Worm (Caenorhabditis elegans): Measurements from ENCODE around the gene C18D11.3.

Gene C18D11.3

DNA sequence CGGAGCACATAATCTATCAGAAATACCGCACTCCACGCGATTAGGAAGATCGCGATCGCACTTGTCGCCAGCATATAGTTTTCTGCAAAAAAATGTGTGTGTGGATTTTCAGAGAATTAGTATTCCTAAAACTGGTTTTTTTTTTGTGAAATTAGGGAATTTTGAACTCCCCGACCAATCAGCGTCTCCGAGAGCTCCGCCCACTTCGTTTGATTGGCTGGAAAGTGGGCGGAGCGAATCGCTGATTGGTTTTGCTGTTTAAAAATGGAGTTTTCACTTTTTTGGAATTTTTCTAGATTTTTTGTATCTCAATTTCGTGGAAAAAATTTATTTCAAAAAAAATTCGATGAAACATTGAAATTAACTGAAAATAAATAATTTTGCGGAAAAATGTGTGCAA is 37.9 kb downstream of the C18D11.3 start:
- TF ChIP-seq him-1 (tag; optimal IDR thresholded peaks at IDR 0.05) (no peak), dao-5 (tag; optimal IDR thresholded peaks at IDR 0.05) (no peak), W03F9.2 (tag; optimal IDR thresholded peaks at IDR 0.05) (no peak)

DNA sequence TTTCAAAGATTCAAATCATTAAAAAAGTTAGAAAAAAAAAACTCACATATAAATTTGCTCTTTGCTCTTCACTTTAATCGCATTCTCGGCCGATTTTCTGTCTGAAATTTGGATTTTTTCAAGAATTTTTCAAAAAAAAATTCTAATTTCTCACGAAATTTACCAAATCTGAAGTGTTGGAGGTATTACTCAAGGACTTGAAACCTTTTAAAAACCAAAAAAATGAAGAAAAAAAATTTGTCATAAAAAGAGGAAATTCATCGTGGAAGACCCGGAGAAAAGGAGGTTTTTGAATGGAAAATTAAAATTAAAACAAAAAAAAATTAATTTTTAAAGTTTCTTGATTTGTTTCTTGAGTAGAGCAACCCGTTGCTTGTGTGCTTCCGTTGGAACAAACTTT is 38.9 kb downstream of the C18D11.3 start, which contains the start of gene Y56A3A.2:
Gene Y56A3A.2 (minus strand): TSS at position 101 of the 400 bp plus-strand sequence.
- TF ChIP-seq him-1 (tag; optimal IDR thresholded peaks at IDR 0.05), result no peak
- TF ChIP-seq W03F9.2 (tag; optimal IDR thresholded peaks at IDR 0.05), result no peak
- TF ChIP-seq dao-5 (tag; optimal IDR thresholded peaks at IDR 0.05), result no peak

DNA sequence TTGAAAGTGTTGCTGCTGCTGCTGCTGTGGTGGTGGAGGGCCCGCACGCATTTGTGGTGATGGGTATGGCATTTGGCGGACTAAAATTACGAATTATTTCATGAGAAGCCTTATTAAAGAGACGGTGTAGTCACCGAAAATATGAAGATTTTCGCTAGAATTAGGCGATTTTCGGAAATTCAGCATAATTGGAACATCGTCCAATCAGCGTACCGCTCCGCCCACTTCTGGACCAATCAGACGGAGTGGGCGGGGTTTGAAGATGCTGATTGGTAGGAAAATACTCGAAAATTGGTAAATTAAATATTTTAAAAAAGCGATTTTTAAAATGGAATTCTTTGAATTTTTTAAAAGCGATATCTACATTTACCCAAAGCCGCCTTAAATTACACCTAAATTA is 42.9 kb downstream of the C18D11.3 start:
- no peak for TF ChIP-seq dao-5 (tag; optimal IDR thresholded peaks at IDR 0.05)
- TF ChIP-seq W03F9.2 (tag; optimal IDR thresholded peaks at IDR 0.05), result no peak
- TF ChIP-seq him-1 (tag; optimal IDR thresholded peaks at IDR 0.05), result no peak

DNA sequence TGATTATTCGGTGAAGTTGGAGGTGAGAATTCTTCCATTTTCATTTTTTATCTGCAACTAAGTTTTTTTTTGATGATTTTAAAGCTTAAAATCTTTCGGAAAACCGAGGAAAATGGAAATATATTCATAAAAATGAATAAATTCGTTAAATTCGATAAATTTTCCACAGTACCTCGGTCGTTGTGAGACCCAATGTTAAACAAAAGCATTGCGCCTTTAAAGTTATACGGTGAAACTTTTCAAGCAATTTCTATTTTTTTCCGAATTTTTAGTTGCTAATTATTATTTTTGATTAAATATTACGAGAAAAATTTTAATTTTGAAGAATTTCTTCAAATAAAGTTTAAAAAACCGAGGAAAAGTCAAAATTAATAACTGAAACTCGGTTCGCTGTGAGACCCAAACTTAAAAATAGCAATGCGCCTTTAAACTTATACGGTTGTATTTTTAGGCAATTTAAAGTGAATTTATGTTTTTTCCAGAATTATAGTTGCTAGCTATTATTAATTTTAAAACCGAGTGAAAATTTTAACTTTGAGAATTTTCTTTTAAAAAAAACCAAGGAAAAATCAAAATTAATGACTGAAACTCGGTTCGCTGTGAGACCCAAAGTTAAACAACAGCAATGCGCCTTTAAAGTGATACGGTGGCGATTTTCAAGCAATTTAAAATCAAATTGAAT is 46.1 kb downstream of the C18D11.3 start, which contains the start of gene taf-12:
Gene taf-12 (minus strand): TSS at position 51 of the 682 bp plus-strand sequence.
- no peak for TF ChIP-seq him-1 (tag; optimal IDR thresholded peaks at IDR 0.05)
- peak; percentile 44 for TF ChIP-seq W03F9.2 (tag; optimal IDR thresholded peaks at IDR 0.05)

DNA sequence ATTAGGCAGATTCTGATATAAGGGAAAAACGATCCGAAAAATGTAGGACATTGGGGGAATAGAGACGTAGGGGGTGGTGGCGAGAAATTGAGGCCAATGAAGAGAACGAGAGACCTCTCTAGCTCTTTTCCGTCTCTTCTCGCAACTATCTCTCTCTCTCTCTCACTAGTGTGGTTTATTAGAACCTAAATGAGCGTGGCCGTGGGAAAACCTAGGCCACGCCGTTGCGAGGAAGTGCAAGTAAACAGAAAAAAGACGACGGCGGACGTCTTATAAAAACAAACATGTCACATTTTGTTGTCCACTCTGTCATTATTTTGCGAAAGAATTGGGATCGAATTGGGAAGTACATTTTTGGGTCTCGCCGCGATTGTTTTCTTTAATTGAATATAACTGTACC is 46.8 kb downstream of the C18D11.3 start:
- TF ChIP-seq him-1 (tag; optimal IDR thresholded peaks at IDR 0.05) (no peak), dao-5 (tag; optimal IDR thresholded peaks at IDR 0.05) (no peak), W03F9.2 (tag; optimal IDR thresholded peaks at IDR 0.05) (peak; percentile 44)

DNA sequence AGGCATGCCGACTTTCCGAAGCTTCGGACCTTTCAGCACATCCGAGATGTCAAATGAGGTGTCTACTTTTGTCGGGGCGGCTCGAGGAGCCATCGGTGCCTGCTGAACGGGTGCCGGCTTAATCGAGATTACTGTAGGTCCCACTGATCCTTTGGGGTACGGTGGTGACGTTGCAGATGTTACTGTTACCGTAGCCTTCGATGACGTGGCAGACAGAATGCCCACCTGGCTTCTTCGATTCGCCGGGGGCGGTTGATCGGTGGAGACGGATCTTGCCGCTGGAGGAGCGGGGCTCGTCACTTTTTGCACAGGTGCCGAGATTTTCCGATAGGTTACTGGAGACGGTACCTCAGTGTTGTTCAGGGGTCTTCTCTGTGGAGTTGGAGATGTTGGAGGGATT is 48.4 kb downstream of the C18D11.3 start:
- TF ChIP-seq W03F9.2 (tag; optimal IDR thresholded peaks at IDR 0.05) (no peak), dao-5 (tag; optimal IDR thresholded peaks at IDR 0.05) (no peak), him-1 (tag; optimal IDR thresholded peaks at IDR 0.05) (no peak)

DNA sequence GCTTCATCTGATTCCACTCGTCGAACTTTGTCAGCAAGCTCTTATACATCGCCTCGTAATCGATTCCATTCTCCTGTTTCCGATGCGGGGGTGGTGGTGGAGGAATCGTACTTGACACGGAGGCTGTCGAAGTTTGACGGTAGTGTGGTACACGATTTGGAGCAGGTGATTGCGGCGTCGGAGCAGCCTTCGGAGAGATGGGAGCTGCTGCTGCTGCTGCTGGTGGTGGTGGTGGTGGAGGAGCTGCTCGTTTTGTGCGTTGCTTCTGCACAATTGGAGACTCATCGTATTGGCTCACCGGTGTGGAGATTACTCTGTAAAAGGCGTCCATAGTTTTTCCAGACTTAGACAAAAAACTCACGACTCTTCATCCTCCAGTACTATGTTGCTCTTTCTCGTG is 51.0 kb downstream of the C18D11.3 start:
- TF ChIP-seq W03F9.2 (tag; optimal IDR thresholded peaks at IDR 0.05) (no peak), dao-5 (tag; optimal IDR thresholded peaks at IDR 0.05) (no peak), him-1 (tag; optimal IDR thresholded peaks at IDR 0.05) (no peak)

Data from whole organism, L4/young adult.